Worm (Caenorhabditis elegans): ENCODE results near the gene C17C3.3.

Gene C17C3.3

ce11 chrII:5555522-5555921 lies 6.0 kb upstream of the C17C3.3 start:
- no peak for TF ChIP-seq him-1 (tag; optimal IDR thresholded peaks at IDR 0.05)
- no peak for TF ChIP-seq snpc-1.1 (tag; optimal IDR thresholded peaks at IDR 0.05; ENCODE audit: insufficient read depth)
- no peak for TF ChIP-seq ztf-25 (GFP tag; IDR thresholded peaks at IDR 0.05)
- TF ChIP-seq nhr-80 (tag; optimal IDR thresholded peaks at IDR 0.05) = no peak
- TF ChIP-seq lin-54 (GFP tag; optimal IDR thresholded peaks at IDR 0.05) = no peak
- no peak for TF ChIP-seq efl-1 (GFP tag; optimal IDR thresholded peaks at IDR 0.05)
- TF ChIP-seq T07F8.4 (tag; optimal IDR thresholded peaks at IDR 0.05) = no peak
- no peak for TF ChIP-seq hlh-26 (GFP tag; conservative IDR thresholded peaks at IDR 0.05)
- no peak for TF ChIP-seq athp-1 (tag; optimal IDR thresholded peaks at IDR 0.05)
- TF ChIP-seq ztf-18 (tag; optimal IDR thresholded peaks at IDR 0.05) = no peak
- no peak for TF ChIP-seq madf-10 (tag; optimal IDR thresholded peaks at IDR 0.05)
- no peak for TF ChIP-seq bed-1 (GFP tag; IDR thresholded peaks at IDR 0.05)
- no peak for TF ChIP-seq F49E8.2 (tag; optimal IDR thresholded peaks at IDR 0.05; ENCODE audit: insufficient read depth)
- TF ChIP-seq C17E4.6 (GFP tag; IDR thresholded peaks at IDR 0.05) = no peak
- TF ChIP-seq nhr-90 (tag; optimal IDR thresholded peaks at IDR 0.05) = no peak
- TF ChIP-seq C06A6.2 (GFP tag; conservative IDR thresholded peaks at IDR 0.05) = no peak
- no peak for TF ChIP-seq ceh-79 (tag; optimal IDR thresholded peaks at IDR 0.05)
- no peak for TF ChIP-seq dpff-1 (tag; optimal IDR thresholded peaks at IDR 0.05)
- TF ChIP-seq F57A8.1 (GFP tag; optimal IDR thresholded peaks at IDR 0.05) = no peak

- TF ChIP-seq tbx-9 (tag; optimal IDR thresholded peaks at IDR 0.05; ENCODE audit: borderline replicate concordance) = no peak
- TF ChIP-seq ceh-58 (GFP tag; IDR thresholded peaks at IDR 0.05) = no peak
- TF ChIP-seq dpl-1 (GFP tag; optimal IDR thresholded peaks at IDR 0.05) = no peak
- no peak for TF ChIP-seq lsl-1 (GFP tag; optimal IDR thresholded peaks at IDR 0.05)
- TF ChIP-seq nfya-1 (tag; optimal IDR thresholded peaks at IDR 0.05; ENCODE audit: borderline replicate concordance, insufficient read depth) = no peak
These were observed 5.1 kb upstream of the C17C3.3 start, which contains the start of gene ins-11 for ce11 chrII:5556431-5556830. TSS of gene ins-11 (plus strand) at chrII:5556731.

ce11 chrII:5557134-5557533 lies 4.4 kb upstream of the C17C3.3 start:
- TF ChIP-seq tlf-1 (GFP tag; optimal IDR thresholded peaks at IDR 0.05) (no peak), snpc-4 (GFP tag; optimal IDR thresholded peaks at IDR 0.05) (no peak), snpc-4 (tag; optimal IDR thresholded peaks at IDR 0.05) (peak in 1 of 4 experiments; percentile 7), nhr-80 (tag; optimal IDR thresholded peaks at IDR 0.05) (peak; percentile 55)

- TF ChIP-seq lag-1 (GFP tag; IDR thresholded peaks at IDR 0.05) (no peak), attf-6 (GFP tag; IDR thresholded peaks at IDR 0.05) (peak; percentile 82; the same call in 1 of the 2 replicates), pbrm-1 (GFP tag; IDR thresholded peaks at IDR 0.05) (peak; percentile 72; the same call in 1 of the 2 replicates), lin-40 (tag; optimal IDR thresholded peaks at IDR 0.05) (no peak), mcd-1 (GFP tag; IDR thresholded peaks at IDR 0.05) (no peak), aptf-3 (GFP tag; IDR thresholded peaks at IDR 0.05) (no peak), nfyb-1 (GFP tag; IDR thresholded peaks at IDR 0.05) (0 out of 2 replicates have a peak, but pooled peaks have one; percentile 41), snpc-1.1 (tag; optimal IDR thresholded peaks at IDR 0.05; ENCODE audit: insufficient read depth) (peak; percentile 80), K11D2.4 (GFP tag; IDR thresholded peaks at IDR 0.05) (no peak), nhr-27 (tag; optimal IDR thresholded peaks at IDR 0.05) (no peak), Y53G8AR.9 (GFP tag; conservative IDR thresholded peaks at IDR 0.05) (no peak), madf-10 (tag; optimal IDR thresholded peaks at IDR 0.05) (no peak), ceh-79 (tag; optimal IDR thresholded peaks at IDR 0.05) (no peak), hmg-1.2 (GFP tag; IDR thresholded peaks at IDR 0.05) (peak; percentile 74), ceh-27 (GFP tag; optimal IDR thresholded peaks at IDR 0.05) (no peak), egrh-3 (GFP tag; IDR thresholded peaks at IDR 0.05) (no peak), F49E8.2 (tag; optimal IDR thresholded peaks at IDR 0.05; ENCODE audit: insufficient read depth) (no peak), snpc-4 (GFP tag; optimal IDR thresholded peaks at IDR 0.05) (no peak), snpc-4 (tag; optimal IDR thresholded peaks at IDR 0.05) (peak in 2 of 4 experiments; percentile 75 to 91), F37B4.10 (GFP tag; IDR thresholded peaks at IDR 0.05) (no peak), cebp-2 (GFP tag; IDR thresholded peaks at IDR 0.05) (0 out of 2 replicates have a peak, but pooled peaks have one; percentile 50), lin-26 (GFP tag; IDR thresholded peaks at IDR 0.05) (0 out of 2 replicates have a peak, but pooled peaks have one; percentile 56), F57A8.1 (GFP tag; optimal IDR thresholded peaks at IDR 0.05) (no peak)
These were observed 3.6 kb downstream of the C17C3.3 start for ce11 chrII:5565082-5565623.
